Fruit fly (Drosophila melanogaster): ENCODE measurements around the gene Lip3.

- TF ChIP-seq CTCF (optimal IDR thresholded peaks at IDR 0.05): no peak
- no peak for TF ChIP-seq CG8478 (optimal IDR thresholded peaks at IDR 0.05)
Observed at dm6 chr3R:13374913-13375312, 3.2 kb upstream of the Lip3 start.

All from S2 (cell line).